Fruit fly (Drosophila melanogaster) whole organism, embryonic: ENCODE results near the gene Ras85D.

Experiments used
- CG10462 ChIP-seq: fragments of 200-800 bp; sonication (Bioruptor generic); optimal IDR thresholded peaks from 2 replicates; lab custom pipeline; 2016; ENCODE audit warnings: missing biosample characterization, missing genetic modification characterization
- CG10959 ChIP-seq: fragments of 200-800 bp; sonication (Bioruptor generic); IDR thresholded peaks from 2 replicates; pipeline ENCODE4 v1.3.6; 2022; ENCODE audit warnings: missing biosample characterization, missing genetic modification characterization
- CG12155 ChIP-seq: fragments of 200-800 bp; sonication (Bioruptor generic); optimal IDR thresholded peaks from 3 replicates; lab custom pipeline; 2016; ENCODE audit warnings: missing biosample characterization, missing genetic modification characterization
- CG12219 ChIP-seq: fragments of 200-800 bp; sonication (Bioruptor generic); optimal IDR thresholded peaks from 3 replicates; lab custom pipeline; 2018; ENCODE audit warnings: missing biosample characterization, mild to moderate bottlenecking, missing genetic modification characterization
- CG14050 ChIP-seq: fragments of 200-800 bp; sonication (Bioruptor generic); IDR thresholded peaks from 3 replicates; pipeline ENCODE4 v1.3.6; 2022; ENCODE audit warnings: missing biosample characterization, missing genetic modification characterization
- CG31388 ChIP-seq: fragments of 200-800 bp; sonication (Bioruptor generic); optimal IDR thresholded peaks from 2 replicates; lab custom pipeline; 2016; ENCODE audit warnings: missing biosample characterization, missing genetic modification characterization
- CG32532 ChIP-seq: fragments of 200-800 bp; sonication (Bioruptor generic); IDR thresholded peaks from 2 replicates; pipeline ENCODE4 v1.3.6; 2022; ENCODE audit warnings: missing biosample characterization, missing genetic modification characterization
- CG3407 ChIP-seq: fragments of 200-800 bp; sonication (Bioruptor generic); optimal IDR thresholded peaks from 2 replicates; lab custom pipeline; 2018; ENCODE audit warnings: missing biosample characterization, mild to moderate bottlenecking, missing genetic modification characterization
- CG4328 ChIP-seq: fragments of 200-800 bp; sonication (Bioruptor generic); optimal IDR thresholded peaks from 3 replicates; lab custom pipeline; 2017; ENCODE audit warnings: missing biosample characterization, missing genetic modification reagents, missing genetic modification characterization
- CG4424 ChIP-seq: fragments of 200-800 bp; sonication (Bioruptor generic); optimal IDR thresholded peaks from 3 replicates; lab custom pipeline; 2016; ENCODE audit warnings: missing biosample characterization, missing genetic modification characterization
- CG4707 ChIP-seq: fragments of 200-800 bp; sonication (Bioruptor generic); optimal IDR thresholded peaks from 2 replicates; lab custom pipeline; 2018; ENCODE audit warnings: missing biosample characterization, mild to moderate bottlenecking, missing genetic modification characterization, moderate library complexity
- CG6813 ChIP-seq: fragments of 200-800 bp; sonication (Bioruptor generic); optimal IDR thresholded peaks from 2 replicates; lab custom pipeline; 2017; ENCODE audit warnings: missing biosample characterization, missing genetic modification characterization, mild to moderate bottlenecking, moderate library complexity, missing genetic modification reagents
- CG7839 ChIP-seq: fragments of 200-800 bp; sonication (Bioruptor generic); optimal IDR thresholded peaks from 3 replicates; lab custom pipeline; 2018; ENCODE audit warnings: missing biosample characterization, mild to moderate bottlenecking, missing genetic modification characterization, moderate library complexity
- CG8281 ChIP-seq: fragments of 200-800 bp; sonication (Bioruptor generic); optimal IDR thresholded peaks from 2 replicates; lab custom pipeline; 2018; ENCODE audit warnings: missing biosample characterization, mild to moderate bottlenecking, missing genetic modification characterization, moderate library complexity
- CG8388 ChIP-seq: fragments of 200-800 bp; sonication (Bioruptor generic); optimal IDR thresholded peaks from 2 replicates; lab custom pipeline; 2019; ENCODE audit warnings: missing biosample characterization, mild to moderate bottlenecking, missing genetic modification characterization, moderate library complexity
- CG9817 ChIP-seq: fragments of 200-800 bp; sonication (Bioruptor generic); optimal IDR thresholded peaks from 2 replicates; lab custom pipeline; 2018; ENCODE audit warnings: missing biosample characterization, mild to moderate bottlenecking, missing genetic modification characterization, moderate library complexity
- Chrac-16 ChIP-seq: fragments of 200-800 bp; sonication (Bioruptor generic); optimal IDR thresholded peaks from 3 replicates; lab custom pipeline; 2016; ENCODE audit warnings: missing biosample characterization, missing genetic modification characterization
- Deaf1 ChIP-seq: fragments of 200-800 bp; optimal IDR thresholded peaks from 3 replicates; lab custom pipeline; 2019; ENCODE audit warnings: missing biosample characterization, mild to moderate bottlenecking, missing genetic modification characterization, moderate library complexity
- Drgx ChIP-seq: fragments of 200-800 bp; sonication (Bioruptor generic); IDR thresholded peaks from 2 replicates; pipeline ENCODE4 v1.3.6; 2022; ENCODE audit warnings: missing biosample characterization, missing genetic modification characterization
- E2f2 ChIP-seq: fragments of 200-800 bp; sonication (Bioruptor generic); IDR thresholded peaks from 2 replicates; pipeline ENCODE4 v1.3.6; 2022; ENCODE audit warnings: missing biosample characterization, missing genetic modification characterization
- Fer2 ChIP-seq: fragments of 200-800 bp; sonication (Bioruptor generic); optimal IDR thresholded peaks from 2 replicates; lab custom pipeline; 2018; ENCODE audit warnings: missing biosample characterization, mild to moderate bottlenecking, missing genetic modification characterization, moderate library complexity
- Gug ChIP-seq: fragments of 200-800 bp; sonication (Bioruptor generic); IDR thresholded peaks from 4 replicates; pipeline ENCODE4 v1.3.6; 2022; ENCODE audit warnings: missing biosample characterization, missing genetic modification characterization
- Hr78 ChIP-seq, 2 experiments: fragments of 200-800 bp in 1 of 2; fragments of >200 bp in 1 of 2; sonication (Bioruptor generic) in 1 of 2; optimal IDR thresholded peaks; 2 replicates each; lab custom pipeline; 2017 to 2019; ENCODE audit warnings: missing biosample characterization in 2 of 2, missing genetic modification characterization in 2 of 2, mild to moderate bottlenecking in 1 of 2, moderate library complexity in 1 of 2
- MESR4 ChIP-seq: fragments of 200-800 bp; sonication (Bioruptor generic); optimal IDR thresholded peaks from 2 replicates; lab custom pipeline; 2018; ENCODE audit warnings: missing biosample characterization, mild to moderate bottlenecking, missing genetic modification characterization, moderate library complexity
- Mad ChIP-seq: fragments of 200-800 bp; sonication (Bioruptor generic); optimal IDR thresholded peaks from 2 replicates; lab custom pipeline; 2016; ENCODE audit warnings: missing biosample characterization, missing genetic modification characterization
- Pdp1 ChIP-seq, 2 experiments: fragments of 200-800 bp; sonication (Bioruptor generic); optimal IDR thresholded peaks; 3 replicates each; lab custom pipeline; 2016; ENCODE audit warnings: missing biosample characterization in 2 of 2, missing genetic modification characterization in 2 of 2, mild to moderate bottlenecking in 1 of 2, moderate library complexity in 1 of 2
- Rfx ChIP-seq: fragments of 200-800 bp; sonication (Bioruptor generic); IDR thresholded peaks from 2 replicates; pipeline ENCODE4 v1.3.6; 2022; ENCODE audit warnings: missing biosample characterization, missing genetic modification characterization
- YL-1 ChIP-seq: fragments of 200-800 bp; sonication (Bioruptor generic); optimal IDR thresholded peaks from 3 replicates; lab custom pipeline; 2017; ENCODE audit warnings: missing biosample characterization, mild to moderate bottlenecking, missing genetic modification characterization
- ash1 ChIP-seq: fragments of 200-800 bp; sonication (Bioruptor generic); optimal IDR thresholded peaks from 2 replicates; lab custom pipeline; 2018; ENCODE audit warnings: missing biosample characterization, mild to moderate bottlenecking, missing genetic modification characterization
- cg ChIP-seq: fragments of 200-800 bp; sonication (Bioruptor generic); optimal IDR thresholded peaks from 3 replicates; lab custom pipeline; 2019; ENCODE audit warnings: missing biosample characterization, mild to moderate bottlenecking, missing genetic modification characterization, moderate library complexity
- crp ChIP-seq, 2 experiments: fragments of 200-800 bp; sonication (Bioruptor generic); optimal IDR thresholded peaks; 2 replicates in 1 of 2; 3 replicates in 1 of 2; lab custom pipeline; 2017; ENCODE audit warnings: missing biosample characterization in 2 of 2, missing genetic modification characterization in 2 of 2, mild to moderate bottlenecking in 1 of 2, moderate library complexity in 1 of 2
- da ChIP-seq: fragments of 200-800 bp; sonication (Bioruptor generic); optimal IDR thresholded peaks from 2 replicates; lab custom pipeline; 2016; ENCODE audit warnings: missing biosample characterization, missing genetic modification characterization
- dpn ChIP-seq, 2 experiments: fragments of 200-800 bp; sonication (Bioruptor generic); optimal IDR thresholded peaks; 3 replicates each; lab custom pipeline; 2016; ENCODE audit warnings: missing biosample characterization in 2 of 2, missing genetic modification characterization in 2 of 2
- eyg ChIP-seq: fragments of 200-800 bp; sonication (Bioruptor generic); optimal IDR thresholded peaks from 3 replicates; lab custom pipeline; 2016; ENCODE audit warnings: missing biosample characterization, missing genetic modification characterization
- gem ChIP-seq: fragments of 200-800 bp; sonication (Bioruptor generic); optimal IDR thresholded peaks from 2 replicates; lab custom pipeline; 2019; ENCODE audit warnings: missing biosample characterization, mild to moderate bottlenecking, missing genetic modification characterization, moderate library complexity
- grn ChIP-seq: fragments of 200-800 bp; sonication (Bioruptor generic); optimal IDR thresholded peaks from 3 replicates; lab custom pipeline; 2017; ENCODE audit warnings: missing biosample characterization, missing genetic modification characterization
- h ChIP-seq: fragments of >200 bp; optimal IDR thresholded peaks from 2 replicates; lab custom pipeline; 2017
- hbn ChIP-seq: fragments of 200-800 bp; sonication (Bioruptor generic); IDR thresholded peaks from 2 replicates; pipeline ENCODE4 v1.3.6; 2022; ENCODE audit warnings: missing biosample characterization, missing genetic modification characterization; ENCODE audit not compliant: partially characterized antibody
- kni ChIP-seq: fragments of 200-800 bp; sonication (Bioruptor generic); optimal IDR thresholded peaks from 3 replicates; lab custom pipeline; 2017; ENCODE audit warnings: mild to moderate bottlenecking, missing biosample characterization, missing genetic modification reagents, missing genetic modification characterization
- mam ChIP-seq: fragments of 200-800 bp; sonication (Bioruptor generic); optimal IDR thresholded peaks from 3 replicates; lab custom pipeline; 2016; ENCODE audit warnings: missing biosample characterization, missing genetic modification characterization
- ranshi ChIP-seq: fragments of 200-800 bp; sonication (Bioruptor generic); IDR thresholded peaks from 2 replicates; pipeline ENCODE4 v1.3.6; 2022; ENCODE audit warnings: missing biosample characterization, missing genetic modification characterization
- scrt ChIP-seq: fragments of 200-800 bp; sonication (Bioruptor generic); optimal IDR thresholded peaks from 2 replicates; lab custom pipeline; 2018; ENCODE audit warnings: missing biosample characterization, mild to moderate bottlenecking, missing genetic modification characterization, moderate library complexity
- seq ChIP-seq: fragments of 200-800 bp; sonication (Bioruptor generic); IDR thresholded peaks from 2 replicates; pipeline ENCODE4 v1.3.6; 2022; ENCODE audit warnings: missing biosample characterization, missing genetic modification characterization
- sna ChIP-seq: fragments of 200-800 bp; sonication (Bioruptor generic); IDR thresholded peaks from 2 replicates; pipeline ENCODE4 v1.3.6; 2022; ENCODE audit warnings: missing biosample characterization, missing genetic modification characterization; ENCODE audit not compliant: partially characterized antibody
- stwl ChIP-seq: fragments of 200-800 bp; sonication (Bioruptor generic); optimal IDR thresholded peaks from 3 replicates; lab custom pipeline; 2018; ENCODE audit warnings: missing biosample characterization, mild to moderate bottlenecking, missing genetic modification characterization, moderate library complexity
- tll ChIP-seq, 2 experiments: fragments of 200-800 bp in 1 of 2; fragments of >200 bp in 1 of 2; sonication (Bioruptor generic) in 1 of 2; optimal IDR thresholded peaks; 2 replicates each; lab custom pipeline; 2017 to 2019; ENCODE audit warnings: missing biosample characterization in 2 of 2, missing genetic modification characterization in 2 of 2, mild to moderate bottlenecking in 1 of 2, moderate library complexity in 1 of 2

Gene Ras85D

dm6 chr3R:9527907-9528842 is 15.3 kb upstream of the Ras85D start (continued):
- TF ChIP-seq sna (GFP tag; lab: Robert Waterston, UW) (no peak), Rfx (GFP tag; lab: Robert Waterston, UW) (peak; percentile 98)
- TF ChIP-seq, all 482 proteins: peak for 386

DNA sequence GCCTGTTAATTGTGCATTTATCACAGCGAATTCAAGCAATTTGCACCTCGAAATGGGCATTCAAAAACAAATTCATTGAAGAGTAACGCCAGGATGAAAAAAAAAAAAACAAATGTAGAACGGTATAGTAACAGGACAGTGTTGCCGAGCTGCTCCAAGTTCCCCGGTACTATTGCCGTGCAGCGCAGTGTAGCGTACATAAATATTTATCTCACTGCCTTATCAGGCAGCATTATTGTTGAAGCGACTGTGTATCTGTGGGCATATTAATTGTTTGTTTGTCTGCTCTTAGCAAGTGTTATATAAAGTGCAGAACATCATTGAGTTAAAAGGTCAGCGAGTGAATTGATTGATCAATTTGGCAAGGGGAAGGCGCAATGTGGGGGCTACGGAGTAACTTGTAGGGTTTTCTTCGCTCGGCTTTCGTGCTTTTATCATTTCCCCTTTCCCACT is 3.6 kb upstream of the Ras85D start:
- peak; percentile 75 for TF ChIP-seq cg (GFP tag; lab: Kevin White, UChicago)
- no peak for TF ChIP-seq ranshi (GFP tag; lab: Robert Waterston, UW)
- TF ChIP-seq Drgx, result no peak
- TF ChIP-seq Chrac-16 (GFP tag; lab: Kevin White, UChicago), result no peak
- TF ChIP-seq CG12155 (GFP tag; lab: Kevin White, UChicago), result no peak
- no peak for TF ChIP-seq MESR4
- TF ChIP-seq h (lab: Kevin White, UChicago), result no peak
- no peak for TF ChIP-seq hbn
- peak in 1 of 2 experiments; percentile 67 for TF ChIP-seq Hr78 (GFP tag; optimal IDR thresholded peaks at IDR 0.05; lab: Kevin White, UChicago)
- no peak for TF ChIP-seq CG9817 (tag; lab: Kevin White, UChicago)
- TF ChIP-seq eyg, result no peak
- no peak for TF ChIP-seq gem
- no peak for TF ChIP-seq dpn (GFP tag; optimal IDR thresholded peaks at IDR 0.05; lab: Kevin White, UChicago)
- TF ChIP-seq scrt (GFP tag; lab: Kevin White, UChicago), result no peak
- no peak for TF ChIP-seq YL-1 (GFP tag; lab: Kevin White, UChicago)
- peak; percentile 62 for TF ChIP-seq grn (GFP tag; lab: Kevin White, UChicago)
- TF ChIP-seq mam (GFP tag; lab: Kevin White, UChicago), result no peak
- no peak for TF ChIP-seq CG31388
- TF ChIP-seq CG10462, result peak; percentile 52
- TF ChIP-seq CG8388 (GFP tag; lab: Kevin White, UChicago), result peak; percentile 15
- TF ChIP-seq Pdp1 (GFP tag; optimal IDR thresholded peaks at IDR 0.05; lab: Kevin White, UChicago), result peak in 1 of 2 experiments; percentile 76
- TF ChIP-seq CG12219 (GFP tag; lab: Kevin White, UChicago), result peak; percentile 34
- no peak for TF ChIP-seq CG3407 (GFP tag; lab: Kevin White, UChicago)
- TF ChIP-seq kni (GFP tag; lab: Kevin White, UChicago), result peak; percentile 56
- no peak for TF ChIP-seq CG7839
- TF ChIP-seq Gug (GFP tag; lab: Robert Waterston, UW), result no peak
- TF ChIP-seq CG4707 (GFP tag; lab: Kevin White, UChicago), result no peak
- TF ChIP-seq crp (GFP tag; optimal IDR thresholded peaks at IDR 0.05; lab: Kevin White, UChicago), result no peak
- TF ChIP-seq CG10959, result no peak
- peak; percentile 98 for TF ChIP-seq CG4424 (GFP tag; lab: Kevin White, UChicago)
- TF ChIP-seq Deaf1 (tag; lab: Kevin White, UChicago), result no peak
- TF ChIP-seq seq, result no peak
- TF ChIP-seq CG14050 (GFP tag; lab: Robert Waterston, UW), result no peak
- TF ChIP-seq tll (GFP tag; optimal IDR thresholded peaks at IDR 0.05; lab: Kevin White, UChicago), result no peak
- no peak for TF ChIP-seq CG32532 (GFP tag; lab: Robert Waterston, UW)
- TF ChIP-seq E2f2 (GFP tag; lab: Robert Waterston, UW), result no peak
- TF ChIP-seq stwl, result no peak
- peak; percentile 24 for TF ChIP-seq CG6813 (GFP tag; lab: Kevin White, UChicago)
- no peak for TF ChIP-seq da (GFP tag; lab: Kevin White, UChicago)
- TF ChIP-seq CG4328 (GFP tag; lab: Kevin White, UChicago), result peak; percentile 15
- no peak for TF ChIP-seq Fer2 (tag; lab: Kevin White, UChicago)
- no peak for TF ChIP-seq ash1
- no peak for TF ChIP-seq Mad
- TF ChIP-seq CG8281 (tag; lab: Kevin White, UChicago), result peak; percentile 1
